Fruit fly (Drosophila melanogaster): ENCODE data around the gene chinmo.

chinmo gene

DNA sequence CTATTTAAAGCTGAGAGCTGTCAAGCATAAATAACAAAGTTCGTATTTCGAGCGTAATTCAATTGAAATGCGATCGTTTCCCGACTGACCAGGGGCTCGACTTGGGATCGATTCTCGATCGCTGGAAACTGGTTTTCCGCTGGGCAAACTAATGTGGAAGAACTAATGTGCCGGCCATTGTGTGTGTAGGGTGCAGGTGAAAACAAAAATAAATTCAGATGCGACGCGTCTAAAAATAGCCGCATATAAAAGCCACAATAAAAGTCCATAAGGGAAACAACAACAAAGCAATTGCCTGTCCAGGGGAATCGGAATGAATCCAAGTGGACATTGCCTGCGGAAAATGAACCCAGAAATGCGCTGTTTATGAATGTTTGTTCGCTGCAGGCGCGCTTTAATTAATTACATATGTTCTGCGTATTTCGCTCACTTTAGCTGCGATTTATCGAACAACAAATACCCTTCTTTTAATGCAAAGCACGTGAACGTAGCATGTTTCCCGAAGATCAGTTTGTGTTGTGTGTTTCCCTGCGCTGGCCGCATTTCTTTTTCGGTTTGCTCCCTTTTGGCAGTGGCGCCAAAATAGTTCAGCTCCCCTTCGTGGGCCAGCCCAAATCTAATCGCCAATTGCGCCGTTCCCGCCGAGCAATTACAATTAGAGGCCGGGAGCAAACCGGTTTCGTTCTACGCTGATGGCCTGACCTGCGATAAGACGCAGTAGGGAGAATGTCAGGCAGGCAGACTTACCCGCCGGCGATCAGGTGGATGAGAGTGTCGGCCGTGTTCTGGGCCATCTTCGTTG, 72.3 kb downstream of the chinmo start (continued):
- TF ChIP-seq tup (GFP tag; optimal IDR thresholded peaks at IDR 0.05) (no peak), CG3281 (GFP tag; optimal IDR thresholded peaks at IDR 0.05) (no peak), CG5953 (GFP tag; IDR thresholded peaks at IDR 0.05) (no peak), CG12744 (GFP tag; optimal IDR thresholded peaks at IDR 0.05) (no peak), schlank (tag; optimal IDR thresholded peaks at IDR 0.05) (no peak), sens (GFP tag) (no peak), Hsf (GFP tag; optimal IDR thresholded peaks at IDR 0.05) (no peak), CG18476 (GFP tag; optimal IDR thresholded peaks at IDR 0.05) (no peak), cg (GFP tag; optimal IDR thresholded peaks at IDR 0.05) (no peak), zen (tag; optimal IDR thresholded peaks at IDR 0.05) (peak; percentile 21), Oli (tag; optimal IDR thresholded peaks at IDR 0.05) (no peak), CG3847 (GFP tag; IDR thresholded peaks at IDR 0.05) (no peak), kah (GFP tag; optimal IDR thresholded peaks at IDR 0.05) (peak; percentile 23), Stat92E (GFP tag; optimal IDR thresholded peaks at IDR 0.05) (peak in 1 of 3 experiments; percentile 11), luna (GFP tag; optimal IDR thresholded peaks at IDR 0.05) (no peak), Hr39 (optimal IDR thresholded peaks at IDR 0.05) (no peak), zf30C (GFP tag; optimal IDR thresholded peaks at IDR 0.05) (no peak), CG16813 (GFP tag; IDR thresholded peaks at IDR 0.05; ENCODE audit: partially characterized antibody) (no peak), Fer3 (tag; optimal IDR thresholded peaks at IDR 0.05) (peak; percentile 11), CG5180 (GFP tag; optimal IDR thresholded peaks at IDR 0.05) (no peak), CG34376 (GFP tag; optimal IDR thresholded peaks at IDR 0.05) (no peak), CG14965 (GFP tag; optimal IDR thresholded peaks at IDR 0.05; ENCODE audit: borderline replicate concordance) (no peak), oc (tag; optimal IDR thresholded peaks at IDR 0.05) (no peak), mld (GFP tag; IDR thresholded peaks at IDR 0.05; ENCODE audit: partially characterized antibody) (no peak), CG2202 (tag; optimal IDR thresholded peaks at IDR 0.05) (peak; percentile 30), CG42726 (GFP tag; IDR thresholded peaks at IDR 0.05; ENCODE audit: partially characterized antibody) (no peak), Dek (tag; optimal IDR thresholded peaks at IDR 0.05) (no peak), CG18262 (tag; optimal IDR thresholded peaks at IDR 0.05) (peak; percentile 24), BEAF-32 (GFP tag; optimal IDR thresholded peaks at IDR 0.05) (no peak), CG32532 (GFP tag; IDR thresholded peaks at IDR 0.05) (peak; percentile 15; the same call in 1 of the 2 replicates), ara (GFP tag; IDR thresholded peaks at IDR 0.05) (0 out of 2 replicates have a peak, but pooled peaks have one; percentile 32), CG17612 (GFP tag; IDR thresholded peaks at IDR 0.05) (no peak), hkb (optimal IDR thresholded peaks at IDR 0.05) (no peak), hkb (GFP tag; IDR thresholded peaks at IDR 0.05) (no peak), D (optimal IDR thresholded peaks at IDR 0.05) (no peak), D (GFP tag; optimal IDR thresholded peaks at IDR 0.05) (peak; percentile 10), Oaz (GFP tag; IDR thresholded peaks at IDR 0.05) (no peak), CG14014 (GFP tag; IDR thresholded peaks at IDR 0.05) (peak; percentile 19; the same call in 1 of the 2 replicates), aop (GFP tag; IDR thresholded peaks at IDR 0.05) (no peak), grau (tag; optimal IDR thresholded peaks at IDR 0.05) (peak; percentile 27), hth (optimal IDR thresholded peaks at IDR 0.05) (no peak), CG10209 (GFP tag; optimal IDR thresholded peaks at IDR 0.05) (no peak), CG2889 (GFP tag; IDR thresholded peaks at IDR 0.05) (no peak), Sox102F (GFP tag; optimal IDR thresholded peaks at IDR 0.05) (peak; percentile 23), Opbp (GFP tag; IDR thresholded peaks at IDR 0.05; ENCODE audit: partially characterized antibody) (no peak), Hr3 (GFP tag; optimal IDR thresholded peaks at IDR 0.05) (no peak), CG30020 (tag; optimal IDR thresholded peaks at IDR 0.05) (no peak), ssp (GFP tag; IDR thresholded peaks at IDR 0.05) (no peak), br (optimal IDR thresholded peaks at IDR 0.05) (no peak), bigmax (GFP tag; optimal IDR thresholded peaks at IDR 0.05) (no peak)
